Worm (Caenorhabditis elegans): ENCODE results near the gene R10E4.1.

DNA sequence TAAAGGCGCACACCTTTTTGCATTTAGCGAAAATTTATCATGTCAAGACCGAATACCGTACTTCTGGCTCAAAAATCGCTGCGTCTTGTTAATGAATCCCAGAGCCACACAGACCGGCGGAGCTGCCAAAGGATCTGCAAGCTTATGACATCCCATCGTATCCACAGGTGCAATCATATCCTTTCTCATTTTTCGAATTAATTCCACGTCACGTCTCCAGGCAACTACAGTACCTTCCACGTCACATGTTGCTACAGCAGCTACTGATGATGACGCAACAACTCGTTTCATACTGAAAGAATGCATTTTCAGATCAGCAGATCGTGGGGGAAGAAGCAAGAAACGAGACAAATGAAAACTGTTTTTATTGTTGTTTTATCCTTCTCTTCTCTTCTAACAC, 23.6 kb downstream of the R10E4.1 start, which contains the start of gene R10E4.6:
- TF ChIP-seq pha-4 (tag; optimal IDR thresholded peaks at IDR 0.05) (no peak), ama-1 (optimal IDR thresholded peaks at IDR 0.05) (no peak), unc-55 (GFP tag; optimal IDR thresholded peaks at IDR 0.05) (no peak), nhr-11 (tag; optimal IDR thresholded peaks at IDR 0.05) (no peak), hlh-15 (tag; optimal IDR thresholded peaks at IDR 0.05) (no peak), elt-2 (tag; optimal IDR thresholded peaks at IDR 0.05) (no peak), sdc-2 (tag; optimal IDR thresholded peaks at IDR 0.05) (no peak), pha-2 (tag; optimal IDR thresholded peaks at IDR 0.05) (no peak), fkh-6 (tag; optimal IDR thresholded peaks at IDR 0.05) (no peak), ceh-48 (tag; optimal IDR thresholded peaks at IDR 0.05) (no peak), fkh-10 (GFP tag; optimal IDR thresholded peaks at IDR 0.05) (no peak)

All from whole organism, late embryonic.